Fruit fly (Drosophila melanogaster) whole organism: ENCODE data around the gene CG13946.

ENCODE experiments used
- CG8478 ChIP-seq: fragments of >200 bp; optimal IDR thresholded peaks from 2 replicates; lab custom pipeline; 2018; ENCODE audit warnings: inconsistent platforms
- Dll ChIP-seq: fragments of >200 bp; optimal IDR thresholded peaks from 2 replicates; lab custom pipeline; 2017
- pan ChIP-seq: fragments of >200 bp; optimal IDR thresholded peaks from 2 replicates; lab custom pipeline; 2017
- psq ChIP-seq: fragments of >200 bp; optimal IDR thresholded peaks from 2 replicates; lab custom pipeline; 2017
- usp ChIP-seq: fragments of >200 bp; optimal IDR thresholded peaks from 2 replicates; lab custom pipeline; 2017; ENCODE audit warnings: missing biosample characterization, missing genetic modification characterization, mixed read lengths

DNA sequence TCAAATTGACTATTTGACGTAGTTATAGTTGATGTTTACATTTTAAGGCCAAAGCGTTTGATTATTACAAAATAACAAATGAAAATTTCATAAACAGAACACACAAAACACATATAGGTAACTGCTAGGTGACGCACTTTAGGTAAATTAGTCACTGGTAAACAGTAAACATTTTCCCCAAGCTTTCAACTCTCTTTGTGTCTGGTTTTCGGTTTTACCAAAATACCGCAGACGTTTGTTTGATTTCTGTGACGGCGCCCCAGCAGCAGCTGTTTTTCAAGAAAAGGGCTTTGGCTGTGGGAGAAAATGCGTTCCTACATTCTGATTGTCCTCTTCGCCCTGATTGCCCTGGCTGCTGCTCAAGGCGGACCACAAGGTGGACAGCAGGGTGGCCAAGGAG lies at the start of gene CG13946:
- TF ChIP-seq CG8478 (lab: Kevin White, UChicago) = no peak
- no peak for TF ChIP-seq usp (GFP tag; lab: Kevin White, UChicago)
- TF ChIP-seq pan = no peak
- no peak for TF ChIP-seq Dll (lab: Kevin White, UChicago)
- TF ChIP-seq psq (lab: Kevin White, UChicago) = no peak
